Worm (Caenorhabditis elegans): ENCODE data around the gene K11D9.3.

Gene K11D9.3

ce11 chrIII:10819778-10820177, 17.8 kb upstream of the K11D9.3 start (continued):
- no peak for TF ChIP-seq zag-1 (tag; optimal IDR thresholded peaks at IDR 0.05)

- no peak for TF ChIP-seq nhr-41 (GFP tag; IDR thresholded peaks at IDR 0.05)
- no peak for TF ChIP-seq nhr-77 (tag; optimal IDR thresholded peaks at IDR 0.05)
- no peak for TF ChIP-seq daf-16 (GFP tag; optimal IDR thresholded peaks at IDR 0.05)
- TF ChIP-seq daf-16 (tag; optimal IDR thresholded peaks at IDR 0.05), result peak; percentile 49
- TF ChIP-seq dmd-6 (GFP tag; IDR thresholded peaks at IDR 0.05), result peak; percentile 30
- TF ChIP-seq pqm-1 (tag; optimal IDR thresholded peaks at IDR 0.05), result peak; percentile 34
- no peak for TF ChIP-seq ceh-28 (tag; optimal IDR thresholded peaks at IDR 0.05)
- TF ChIP-seq set-16 (GFP tag; IDR thresholded peaks at IDR 0.05), result no peak
- peak; percentile 11 for TF ChIP-seq nhr-28 (tag; optimal IDR thresholded peaks at IDR 0.05)
- no peak for TF ChIP-seq arid-1 (GFP tag; conservative IDR thresholded peaks at IDR 0.05)
- TF ChIP-seq dve-1 (tag; optimal IDR thresholded peaks at IDR 0.05; ENCODE audit: insufficient read depth), result peak; percentile 16
- TF ChIP-seq saeg-2 (GFP tag; IDR thresholded peaks at IDR 0.05), result no peak
These were observed 17.2 kb upstream of the K11D9.3 start for ce11 chrIII:10819257-10819656.

ce11 chrIII:10818364-10818763, 16.4 kb upstream of the K11D9.3 start:
- TF ChIP-seq lir-3 (tag; optimal IDR thresholded peaks at IDR 0.05) (no peak), fos-1 (tag; optimal IDR thresholded peaks at IDR 0.05) (no peak), nhr-76 (tag; optimal IDR thresholded peaks at IDR 0.05) (no peak), nhr-237 (tag; optimal IDR thresholded peaks at IDR 0.05) (peak; percentile 14), aha-1 (tag) (peak; percentile 93), ceh-32 (tag; optimal IDR thresholded peaks at IDR 0.05; ENCODE audit: poor library complexity) (no peak), nhr-41 (GFP tag; IDR thresholded peaks at IDR 0.05) (peak; percentile 16; the same call in 1 of the 2 replicates), nhr-42 (GFP tag; IDR thresholded peaks at IDR 0.05) (0 out of 2 replicates have a peak, but pooled peaks have one; percentile 25), lin-13 (GFP tag; optimal IDR thresholded peaks at IDR 0.05) (peak; percentile 76), Y48G9A.11 (GFP tag; IDR thresholded peaks at IDR 0.05) (no peak), lin-38 (GFP tag; IDR thresholded peaks at IDR 0.05) (peak; percentile 61), lim-7 (GFP tag; IDR thresholded peaks at IDR 0.05) (peak; percentile 51; the same call in 1 of the 2 replicates), lsy-2 (tag; optimal IDR thresholded peaks at IDR 0.05) (peak; percentile 63 to 76), T20F7.1 (GFP tag; optimal IDR thresholded peaks at IDR 0.05) (peak; percentile 48), hlh-11 (tag; optimal IDR thresholded peaks at IDR 0.05) (peak; percentile 82), nhr-28 (tag; optimal IDR thresholded peaks at IDR 0.05) (peak; percentile 91), arid-1 (GFP tag; conservative IDR thresholded peaks at IDR 0.05) (peak; percentile 31; the same call in 1 of the 2 replicates), mes-2 (tag; optimal IDR thresholded peaks at IDR 0.05; ENCODE audit: poor library complexity, severe bottlenecking) (peak; percentile 85), madf-9 (GFP tag; conservative IDR thresholded peaks at IDR 0.05) (no peak), ZK546.5 (tag; optimal IDR thresholded peaks at IDR 0.05) (no peak), nhr-6 (tag; optimal IDR thresholded peaks at IDR 0.05) (peak; percentile 40), rbr-2 (tag; optimal IDR thresholded peaks at IDR 0.05) (peak; percentile 70), nhr-77 (tag; optimal IDR thresholded peaks at IDR 0.05) (peak; percentile 49), dve-1 (tag; optimal IDR thresholded peaks at IDR 0.05; ENCODE audit: insufficient read depth) (peak; percentile 77), unc-62 (GFP tag; optimal IDR thresholded peaks at IDR 0.05 in 1 of 2) (peak in 1 of 2 experiments; percentile 17), unc-62 (tag; optimal IDR thresholded peaks at IDR 0.05) (no peak), snpc-4 (tag; optimal IDR thresholded peaks at IDR 0.05) (no peak), sdz-12 (GFP tag; optimal IDR thresholded peaks at IDR 0.05) (peak; percentile 60), mep-1 (tag; optimal IDR thresholded peaks at IDR 0.05) (peak; percentile 86), spr-3 (GFP tag; optimal IDR thresholded peaks at IDR 0.05) (no peak), dmd-9 (GFP tag; IDR thresholded peaks at IDR 0.05) (peak; percentile 57; the same call in 1 of the 2 replicates), ceh-20 (GFP tag; IDR thresholded peaks at IDR 0.05) (0 out of 2 replicates have a peak, but pooled peaks have one; percentile 35), nhr-102 (tag; optimal IDR thresholded peaks at IDR 0.05) (peak; percentile 41), mxl-3 (GFP tag; optimal IDR thresholded peaks at IDR 0.05) (peak; percentile 59), dmd-8 (GFP tag; IDR thresholded peaks at IDR 0.05) (no peak), dpl-1 (GFP tag; optimal IDR thresholded peaks at IDR 0.05) (peak; percentile 60), mdl-1 (tag; optimal IDR thresholded peaks at IDR 0.05) (peak in 1 of 2 experiments; percentile 15), nhr-25 (tag; optimal IDR thresholded peaks at IDR 0.05; ENCODE audit: borderline replicate concordance, insufficient read depth) (peak; percentile 63), ZK337.2 (GFP tag; IDR thresholded peaks at IDR 0.05) (no peak)

All from whole organism, L4 larva.